Worm (Caenorhabditis elegans): Measurements from ENCODE around the gene C47E12.13.

DNA sequence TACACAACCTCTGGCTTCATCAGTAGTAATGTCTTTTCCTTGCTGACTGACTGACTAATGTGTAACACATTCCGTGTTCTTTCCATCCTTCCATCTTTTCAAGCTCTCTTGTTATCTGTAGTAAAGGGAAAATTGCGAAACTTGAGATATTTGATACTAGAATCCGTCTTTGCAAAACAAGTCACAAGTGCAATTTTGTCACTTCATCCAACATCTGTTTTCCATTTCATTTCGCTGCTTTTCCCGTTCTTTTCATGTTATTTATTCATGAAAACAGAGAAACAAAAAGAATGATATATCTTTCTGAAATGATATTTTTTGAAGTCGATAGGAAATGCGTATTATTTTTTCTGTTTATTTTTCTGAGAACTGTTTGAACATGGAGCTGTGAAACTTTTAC lies 39.3 kb upstream of the C47E12.13 start:
- TF ChIP-seq F26F4.8 (GFP tag; conservative IDR thresholded peaks at IDR 0.05) (no peak), mdt-29 (GFP tag; IDR thresholded peaks at IDR 0.05) (no peak)
